Worm (Caenorhabditis elegans) whole organism, L4 larva: ENCODE data around the gene C01G12.7.

Experiments
- F26F4.8 ChIP-seq: fragments of 200-800 bp; sonication (Bioruptor generic); conservative IDR thresholded peaks from 2 replicates; pipeline ENCODE4 v1.3.6; 2022; ENCODE audit warnings: missing genetic modification characterization, missing compliant biosample characterization
- R02D3.7 ChIP-seq: fragments of 150-350 bp; sonication (generic microtip); optimal IDR thresholded peaks from 3 replicates; lab custom pipeline; 2014; ENCODE audit warnings: missing biosample characterization, missing genetic modification characterization
- T20F7.1 ChIP-seq: fragments of 200-800 bp; sonication (Bioruptor generic); optimal IDR thresholded peaks from 2 replicates; lab custom pipeline; 2018; ENCODE audit warnings: mild to moderate bottlenecking, missing genetic modification characterization, missing compliant biosample characterization
- Y105C5A.15 ChIP-seq: fragments of 200-800 bp; sonication (Bioruptor generic); IDR thresholded peaks from 2 replicates; pipeline ENCODE4 v1.3.6; 2022; ENCODE audit warnings: missing genetic modification characterization, missing compliant biosample characterization
- ZK337.2 ChIP-seq: fragments of 200-800 bp; sonication (Bioruptor generic); IDR thresholded peaks from 2 replicates; pipeline ENCODE4 v1.3.6; 2022; ENCODE audit warnings: missing genetic modification reagents, missing genetic modification characterization, missing compliant biosample characterization
- aha-1 ChIP-seq: fragments of 150-350 bp; peaks from one replicate; lab custom pipeline; 2014; ENCODE audit warnings: missing biosample characterization, missing genetic modification characterization
- aly-2 ChIP-seq: sonication (generic microtip); optimal IDR thresholded peaks from 2 replicates; lab custom pipeline; 2018; ENCODE audit warnings: missing biosample characterization, missing genetic modification characterization
- ama-1 ChIP-seq: fragments of 150-350 bp; optimal IDR thresholded peaks from 2 replicates; lab custom pipeline; 2014; ENCODE audit warnings: inconsistent platforms, mixed read lengths
- arid-1 ChIP-seq: fragments of 200-800 bp; sonication (Bioruptor generic); conservative IDR thresholded peaks from 2 replicates; pipeline ENCODE4 v1.3.6; 2022; ENCODE audit warnings: missing genetic modification reagents, missing genetic modification characterization, missing compliant biosample characterization
- ces-1 ChIP-seq: fragments of 150-350 bp; sonication (generic microtip); optimal IDR thresholded peaks from 4 replicates; lab custom pipeline; 2014; ENCODE audit warnings: missing biosample characterization, missing genetic modification reagents, missing genetic modification characterization
- cey-2 ChIP-seq: sonication (generic microtip); optimal IDR thresholded peaks from 3 replicates; lab custom pipeline; 2017; ENCODE audit warnings: missing genetic modification characterization, mild to moderate bottlenecking, missing compliant biosample characterization, antibody characterized with exemption, borderline replicate concordance; ENCODE audit not compliant: insufficient read depth
- ctbp-1 ChIP-seq: fragments of 200-800 bp; sonication (Bioruptor generic); IDR thresholded peaks from 2 replicates; pipeline ENCODE4 v1.3.6; 2022; ENCODE audit warnings: missing genetic modification reagents, missing genetic modification characterization, missing compliant biosample characterization
- daf-16 ChIP-seq, 3 experiments: sonication (generic microtip); optimal IDR thresholded peaks; 2 replicates each; lab custom pipeline; 2016 to 2017; ENCODE audit warnings: missing genetic modification characterization in 3 of 3, missing genetic modification reagents in 3 of 3, mild to moderate bottlenecking in 2 of 3, missing compliant biosample characterization in 2 of 3, missing biosample characterization in 1 of 3, moderate library complexity in 1 of 3
- dmd-6 ChIP-seq: fragments of 200-800 bp; sonication (Bioruptor generic); IDR thresholded peaks from 2 replicates; pipeline ENCODE4 v1.3.6; 2022; ENCODE audit warnings: missing genetic modification reagents, missing genetic modification characterization, missing compliant biosample characterization
- duxl-1 ChIP-seq: sonication (generic microtip); optimal IDR thresholded peaks from 2 replicates; lab custom pipeline; 2016; ENCODE audit warnings: mild to moderate bottlenecking, missing genetic modification characterization, moderate library complexity, missing compliant biosample characterization; ENCODE audit not compliant: poor library complexity
- hif-1 ChIP-seq, 2 experiments: sonication (generic microtip); optimal IDR thresholded peaks; 2 replicates each; lab custom pipeline; 2016 to 2017; ENCODE audit warnings: missing compliant biosample characterization in 2 of 2, missing genetic modification characterization in 2 of 2, missing genetic modification reagents in 2 of 2, missing genotype in 2 of 2, mild to moderate bottlenecking in 1 of 2
- hlh-11 ChIP-seq: fragments of 200-800 bp; sonication (Bioruptor generic); optimal IDR thresholded peaks from 2 replicates; lab custom pipeline; 2018; ENCODE audit warnings: mild to moderate bottlenecking, missing genetic modification characterization, missing compliant biosample characterization
- hmg-1.1 ChIP-seq: fragments of 200-800 bp; sonication (Bioruptor generic); IDR thresholded peaks from 2 replicates; pipeline ENCODE4 v1.3.6; 2022; ENCODE audit warnings: missing genetic modification reagents, missing genetic modification characterization, missing compliant biosample characterization
- jun-1 ChIP-seq: fragments of 150-350 bp; optimal IDR thresholded peaks from 2 replicates; lab custom pipeline; 2014; ENCODE audit warnings: missing biosample characterization, missing genetic modification reagents, missing genetic modification characterization
- lim-7 ChIP-seq: fragments of 200-800 bp; sonication (Bioruptor generic); IDR thresholded peaks from 2 replicates; pipeline ENCODE4 v1.3.6; 2022; ENCODE audit warnings: missing genetic modification characterization, missing compliant biosample characterization
- lin-1 ChIP-seq: fragments of 200-800 bp; sonication (Bioruptor generic); IDR thresholded peaks from 2 replicates; pipeline ENCODE4 v1.3.6; 2022; ENCODE audit warnings: missing genetic modification reagents, missing genetic modification characterization, missing compliant biosample characterization
- lin-38 ChIP-seq: fragments of 200-800 bp; sonication (Bioruptor generic); IDR thresholded peaks from 2 replicates; pipeline ENCODE4 v1.3.6; 2022; ENCODE audit warnings: missing genetic modification reagents, missing genetic modification characterization, missing compliant biosample characterization
- lir-3 ChIP-seq: sonication (generic microtip); optimal IDR thresholded peaks from 2 replicates; lab custom pipeline; 2016; ENCODE audit warnings: mild to moderate bottlenecking, missing genetic modification characterization, missing compliant biosample characterization
- mdt-29 ChIP-seq: fragments of 200-800 bp; sonication (Bioruptor generic); IDR thresholded peaks from 2 replicates; pipeline ENCODE4 v1.3.6; 2022; ENCODE audit warnings: missing genetic modification reagents, missing genetic modification characterization, missing compliant biosample characterization
- mes-2 ChIP-seq: sonication (generic microtip); optimal IDR thresholded peaks from 2 replicates; lab custom pipeline; 2016; ENCODE audit warnings: missing genotype, mild to moderate bottlenecking, missing genetic modification characterization, missing compliant biosample characterization; ENCODE audit not compliant: poor library complexity, severe bottlenecking
- mxl-2 ChIP-seq: fragments of 200-800 bp; sonication (Bioruptor generic); conservative IDR thresholded peaks from 2 replicates; pipeline ENCODE4 v1.3.6; 2022; ENCODE audit warnings: missing genetic modification reagents, missing genetic modification characterization, missing compliant biosample characterization
- mxl-3 ChIP-seq: fragments of 200-800 bp; sonication (Bioruptor generic); optimal IDR thresholded peaks from 2 replicates; lab custom pipeline; 2018; ENCODE audit warnings: mild to moderate bottlenecking, missing genetic modification characterization, missing compliant biosample characterization
- nhr-25 ChIP-seq: sonication (generic microtip); optimal IDR thresholded peaks from 2 replicates; lab custom pipeline; 2017; ENCODE audit warnings: missing genetic modification characterization, mild to moderate bottlenecking, missing compliant biosample characterization, antibody characterized with exemption, moderate library complexity, borderline replicate concordance; ENCODE audit not compliant: insufficient read depth
- nhr-41 ChIP-seq: fragments of 200-800 bp; sonication (Bioruptor generic); IDR thresholded peaks from 2 replicates; pipeline ENCODE4 v1.3.6; 2022; ENCODE audit warnings: missing genetic modification reagents, missing genetic modification characterization, missing compliant biosample characterization
- nhr-6 ChIP-seq: fragments of 150-350 bp; optimal IDR thresholded peaks from 2 replicates; lab custom pipeline; 2014; ENCODE audit warnings: missing biosample characterization, missing genetic modification characterization
- pha-4 ChIP-seq, 2 experiments: fragments of 150-350 bp in 1 of 2; fragments of 200-800 bp in 1 of 2; sonication (Bioruptor generic) in 1 of 2; IDR thresholded peaks in 1 of 2; optimal IDR thresholded peaks in 1 of 2; 2 replicates each; pipeline versions ENCODE4 v1.3.6 to Lab custom; 2014 to 2022; ENCODE audit warnings: missing genetic modification characterization in 2 of 2, missing genetic modification reagents in 2 of 2, missing biosample characterization in 1 of 2, missing compliant biosample characterization in 1 of 2
- pqm-1 ChIP-seq: sonication (generic microtip); optimal IDR thresholded peaks from 2 replicates; lab custom pipeline; 2017; ENCODE audit warnings: missing biosample characterization, missing genetic modification characterization
- set-16 ChIP-seq: fragments of 200-800 bp; sonication (Bioruptor generic); IDR thresholded peaks from 2 replicates; pipeline ENCODE4 v1.3.6; 2022; ENCODE audit warnings: missing genetic modification reagents, missing genetic modification characterization, missing compliant biosample characterization
- snpc-4 ChIP-seq: fragments of 150-350 bp; optimal IDR thresholded peaks from 2 replicates; lab custom pipeline; 2014; ENCODE audit warnings: missing biosample characterization, missing genetic modification characterization
- spr-3 ChIP-seq: fragments of 200-800 bp; sonication (Bioruptor generic); optimal IDR thresholded peaks from 2 replicates; lab custom pipeline; 2018; ENCODE audit warnings: mild to moderate bottlenecking, missing genetic modification characterization, missing compliant biosample characterization
- unc-62 ChIP-seq, 3 experiments: fragments of 150-350 bp in 1 of 3; sonication (generic microtip); optimal IDR thresholded peaks in 2 of 3; peaks in 1 of 3; 1 replicate in 1 of 3; 2 replicates in 2 of 3; lab custom pipeline; 2014 to 2017; ENCODE audit warnings: missing biosample characterization in 3 of 3, missing genetic modification characterization in 3 of 3, missing genetic modification reagents in 3 of 3, missing genotype in 1 of 3
- vab-7 ChIP-seq: fragments of 200-800 bp; sonication (Bioruptor generic); IDR thresholded peaks from 2 replicates; pipeline ENCODE4 v1.3.6; 2022; ENCODE audit warnings: missing genetic modification reagents, missing genetic modification characterization, missing compliant biosample characterization

C01G12.7 gene

ce11 chrII:14635179-14635578, 43.5 kb upstream of the C01G12.7 start (continued):
- TF ChIP-seq jun-1 (no peak), arid-1 (peak; percentile 64; the same call in 1 of the 2 replicates), ama-1 (lab: Kevin White, UChicago) (no peak), nhr-41 (GFP tag; lab: Robert Waterston, UW) (no peak), ces-1 (GFP tag; lab: Kevin White, UChicago) (no peak), hmg-1.1 (GFP tag; lab: Robert Waterston, UW) (peak; percentile 88), mes-2 (peak; percentile 76), lim-7 (GFP tag; lab: Robert Waterston, UW) (peak; percentile 76), nhr-6 (tag; lab: Kevin White, UChicago) (no peak), cey-2 (tag; lab: Kevin White, UChicago) (no peak), pha-4 (GFP tag; IDR thresholded peaks at IDR 0.05; lab: Robert Waterston, UW) (no peak), pha-4 (tag; optimal IDR thresholded peaks at IDR 0.05; lab: Kevin White, UChicago) (no peak), snpc-4 (peak; percentile 71), lin-1 (no peak), daf-16 (GFP tag; optimal IDR thresholded peaks at IDR 0.05; lab: Kevin White, UChicago) (no peak), daf-16 (tag; optimal IDR thresholded peaks at IDR 0.05; lab: Kevin White, UChicago) (no peak), hif-1 (tag; optimal IDR thresholded peaks at IDR 0.05; lab: Kevin White, UChicago) (no peak), mxl-2 (GFP tag; lab: Robert Waterston, UW) (no peak), nhr-25 (tag; lab: Kevin White, UChicago) (no peak), ZK337.2 (GFP tag; lab: Robert Waterston, UW) (no peak), aha-1 (tag; lab: Kevin White, UChicago) (no peak), ctbp-1 (GFP tag; lab: Robert Waterston, UW) (peak; percentile 8; the same call in 1 of the 2 replicates), lir-3 (no peak), duxl-1 (tag; lab: Kevin White, UChicago) (peak; percentile 28), aly-2 (tag; lab: Kevin White, UChicago) (no peak), pqm-1 (tag; lab: Kevin White, UChicago) (no peak), lin-38 (GFP tag; lab: Robert Waterston, UW) (peak; percentile 67), T20F7.1 (GFP tag; lab: Kevin White, UChicago) (no peak), hlh-11 (peak; percentile 32), spr-3 (GFP tag; lab: Kevin White, UChicago) (no peak), mxl-3 (peak; percentile 10), vab-7 (GFP tag; lab: Robert Waterston, UW) (peak; percentile 71)

ce11 chrII:14634042-14634441, 42.3 kb upstream of the C01G12.7 start:
- TF ChIP-seq aha-1 (tag; lab: Kevin White, UChicago): peak; percentile 61
- no peak for TF ChIP-seq lin-38 (GFP tag; lab: Robert Waterston, UW)
- TF ChIP-seq set-16 (GFP tag; lab: Robert Waterston, UW): peak; percentile 63

ce11 chrII:14632823-14633222, 41.1 kb upstream of the C01G12.7 start, which contains the start of gene C38C6.3:
C38C6.3 (plus strand) TSS chrII:14633123.
- TF ChIP-seq set-16 (GFP tag; lab: Robert Waterston, UW): no peak
- TF ChIP-seq unc-62 (GFP tag; optimal IDR thresholded peaks at IDR 0.05 in 1 of 2; lab: Kevin White, UChicago): peak in 1 of 2 experiments; percentile 45
- TF ChIP-seq unc-62 (tag; optimal IDR thresholded peaks at IDR 0.05; lab: Kevin White, UChicago): no peak
- no peak for TF ChIP-seq R02D3.7 (tag; lab: Kevin White, UChicago)
- TF ChIP-seq dmd-6 (GFP tag; lab: Robert Waterston, UW): no peak
- no peak for TF ChIP-seq mdt-29
- TF ChIP-seq nhr-25 (tag; lab: Kevin White, UChicago): no peak
- TF ChIP-seq F26F4.8 (GFP tag; lab: Robert Waterston, UW): no peak
- no peak for TF ChIP-seq Y105C5A.15 (GFP tag; lab: Robert Waterston, UW)
